Fruit fly (Drosophila melanogaster) whole organism, embryonic: ENCODE measurements around the gene CG10550.

ENCODE experiments used
- Bteb2 ChIP-seq: fragments of 200-800 bp; sonication (Bioruptor generic); optimal IDR thresholded peaks from 2 replicates; lab custom pipeline; 2016; ENCODE audit warnings: missing biosample characterization, missing genetic modification characterization
- CG1024 ChIP-seq: fragments of 200-800 bp; sonication (Bioruptor generic); IDR thresholded peaks from 2 replicates; pipeline ENCODE4 v1.3.6; 2022; ENCODE audit warnings: missing biosample characterization, missing genetic modification characterization
- CG10959 ChIP-seq: fragments of 200-800 bp; sonication (Bioruptor generic); IDR thresholded peaks from 2 replicates; pipeline ENCODE4 v1.3.6; 2022; ENCODE audit warnings: missing biosample characterization, missing genetic modification characterization
- CG12942 ChIP-seq: fragments of 200-800 bp; sonication (Bioruptor generic); optimal IDR thresholded peaks from 3 replicates; lab custom pipeline; 2016; ENCODE audit warnings: missing biosample characterization, missing genetic modification characterization
- CG13287 ChIP-seq: fragments of 200-800 bp; sonication (Bioruptor generic); IDR thresholded peaks from 2 replicates; pipeline ENCODE4 v1.3.6; 2022; ENCODE audit warnings: missing biosample characterization, missing genetic modification characterization; ENCODE audit not compliant: partially characterized antibody
- CG14014 ChIP-seq: fragments of 200-800 bp; sonication (Bioruptor generic); IDR thresholded peaks from 2 replicates; pipeline ENCODE4 v1.3.6; 2022; ENCODE audit warnings: missing biosample characterization, missing genetic modification characterization
- CG1529 ChIP-seq: fragments of 200-800 bp; sonication (Bioruptor generic); optimal IDR thresholded peaks from 3 replicates; lab custom pipeline; 2018; ENCODE audit warnings: missing biosample characterization, missing genetic modification characterization
- CG15601 ChIP-seq: fragments of 200-800 bp; sonication (Bioruptor generic); optimal IDR thresholded peaks from 3 replicates; lab custom pipeline; 2019; ENCODE audit warnings: missing biosample characterization, mild to moderate bottlenecking, missing genetic modification characterization, moderate library complexity
- CG1647 ChIP-seq: fragments of 200-800 bp; sonication (Bioruptor generic); optimal IDR thresholded peaks from 3 replicates; lab custom pipeline; 2016; ENCODE audit warnings: missing biosample characterization, missing genetic modification characterization
- CG16815 ChIP-seq: fragments of 200-800 bp; sonication (Bioruptor generic); optimal IDR thresholded peaks from 3 replicates; lab custom pipeline; 2017; ENCODE audit warnings: missing biosample characterization, mild to moderate bottlenecking, missing genetic modification characterization
- CG17361 ChIP-seq: fragments of 200-800 bp; sonication (Bioruptor generic); IDR thresholded peaks from 3 replicates; pipeline ENCODE4 v1.3.6; 2022; ENCODE audit warnings: missing biosample characterization, missing genetic modification characterization
- CG17385 ChIP-seq: fragments of 200-800 bp; sonication (Bioruptor generic); optimal IDR thresholded peaks from 3 replicates; lab custom pipeline; 2018; ENCODE audit warnings: missing biosample characterization, mild to moderate bottlenecking, missing genetic modification characterization
- CG17612 ChIP-seq: fragments of 200-800 bp; sonication (Bioruptor generic); IDR thresholded peaks from 2 replicates; pipeline ENCODE4 v1.3.6; 2022; ENCODE audit warnings: missing biosample characterization, missing genetic modification characterization
- CG18011 ChIP-seq: fragments of 200-800 bp; sonication (Bioruptor generic); optimal IDR thresholded peaks from 2 replicates; lab custom pipeline; 2017; ENCODE audit warnings: missing biosample characterization, missing genetic modification characterization, mild to moderate bottlenecking, moderate library complexity, missing genotype
- CG1832 ChIP-seq: fragments of 200-800 bp; sonication (Bioruptor generic); optimal IDR thresholded peaks from 2 replicates; lab custom pipeline; 2017; ENCODE audit warnings: missing biosample characterization, mild to moderate bottlenecking, missing genetic modification characterization, inconsistent platforms
- CG18619 ChIP-seq: fragments of 200-800 bp; sonication (Bioruptor generic); optimal IDR thresholded peaks from 3 replicates; lab custom pipeline; 2017; ENCODE audit warnings: missing biosample characterization, mild to moderate bottlenecking, missing genetic modification characterization
- CG2875 ChIP-seq: fragments of 200-800 bp; sonication (Bioruptor generic); optimal IDR thresholded peaks from 2 replicates; lab custom pipeline; 2017; ENCODE audit warnings: missing biosample characterization, mild to moderate bottlenecking, missing genetic modification characterization, missing genetic modification reagents
- CG30431 ChIP-seq: fragments of 200-800 bp; sonication (Bioruptor generic); optimal IDR thresholded peaks from 2 replicates; lab custom pipeline; 2017; ENCODE audit warnings: missing biosample characterization, missing genetic modification characterization
- CG32767 ChIP-seq: fragments of 200-800 bp; sonication (Bioruptor generic); IDR thresholded peaks from 2 replicates; pipeline ENCODE4 v1.3.6; 2022; ENCODE audit warnings: missing biosample characterization, missing genetic modification characterization
- CG6272 ChIP-seq: fragments of 200-800 bp; sonication (Bioruptor generic); IDR thresholded peaks from 2 replicates; pipeline ENCODE4 v1.3.6; 2022; ENCODE audit warnings: missing biosample characterization, missing genetic modification characterization
- CG6654 ChIP-seq: fragments of 200-800 bp; sonication (Bioruptor generic); optimal IDR thresholded peaks from 2 replicates; lab custom pipeline; 2017; ENCODE audit warnings: missing biosample characterization, mild to moderate bottlenecking, missing genetic modification characterization
- CG8089 ChIP-seq: fragments of 200-800 bp; sonication (Bioruptor generic); optimal IDR thresholded peaks from 3 replicates; lab custom pipeline; 2016; ENCODE audit warnings: missing biosample characterization, missing genetic modification characterization
- CG8944 ChIP-seq: fragments of 200-800 bp; sonication (Bioruptor generic); optimal IDR thresholded peaks from 3 replicates; lab custom pipeline; 2016; ENCODE audit warnings: missing biosample characterization, missing genetic modification characterization
- CG9727 ChIP-seq: fragments of 200-800 bp; sonication (Bioruptor generic); optimal IDR thresholded peaks from 3 replicates; lab custom pipeline; 2017; ENCODE audit warnings: missing biosample characterization, mild to moderate bottlenecking, missing genetic modification characterization
- Camta ChIP-seq: fragments of 200-800 bp; sonication (Bioruptor generic); optimal IDR thresholded peaks from 2 replicates; lab custom pipeline; 2016; ENCODE audit warnings: missing biosample characterization, missing genetic modification characterization
- D ChIP-seq, 2 experiments: fragments of 200-800 bp in 1 of 2; fragments of >200 bp in 1 of 2; sonication (Bioruptor generic) in 1 of 2; optimal IDR thresholded peaks; 2 replicates in 1 of 2; 3 replicates in 1 of 2; lab custom pipeline; 2017; ENCODE audit warnings: mild to moderate bottlenecking in 1 of 2, missing biosample characterization in 1 of 2, missing genetic modification characterization in 1 of 2, missing genetic modification reagents in 1 of 2
- D19B ChIP-seq: fragments of 200-800 bp; sonication (Bioruptor generic); optimal IDR thresholded peaks from 2 replicates; lab custom pipeline; 2017; ENCODE audit warnings: missing biosample characterization, mild to moderate bottlenecking, missing genetic modification characterization
- Deaf1 ChIP-seq: fragments of 200-800 bp; optimal IDR thresholded peaks from 3 replicates; lab custom pipeline; 2019; ENCODE audit warnings: missing biosample characterization, mild to moderate bottlenecking, missing genetic modification characterization, moderate library complexity
- Gug ChIP-seq: fragments of 200-800 bp; sonication (Bioruptor generic); IDR thresholded peaks from 4 replicates; pipeline ENCODE4 v1.3.6; 2022; ENCODE audit warnings: missing biosample characterization, missing genetic modification characterization
- H15 ChIP-seq: fragments of 200-800 bp; sonication (Bioruptor generic); IDR thresholded peaks from 3 replicates; pipeline ENCODE4 v1.3.6; 2022; ENCODE audit warnings: missing biosample characterization, missing genetic modification characterization
- H2.0 ChIP-seq: fragments of 200-800 bp; sonication (Bioruptor generic); IDR thresholded peaks from 2 replicates; pipeline ENCODE4 v1.3.6; 2022; ENCODE audit warnings: missing biosample characterization, missing genetic modification characterization
- Hand ChIP-seq: fragments of 200-800 bp; sonication (Bioruptor generic); optimal IDR thresholded peaks from 2 replicates; lab custom pipeline; 2017; ENCODE audit warnings: mild to moderate bottlenecking, missing biosample characterization, missing genetic modification reagents, missing genetic modification characterization
- Hr3 ChIP-seq: fragments of 200-800 bp; sonication (Bioruptor generic); optimal IDR thresholded peaks from 3 replicates; lab custom pipeline; 2016; ENCODE audit warnings: missing biosample characterization, missing genetic modification characterization
- Kr ChIP-seq: fragments of 200-800 bp; sonication (Bioruptor generic); optimal IDR thresholded peaks from 2 replicates; lab custom pipeline; 2017; ENCODE audit warnings: missing biosample characterization, mild to moderate bottlenecking, missing genetic modification characterization
- NC2α ChIP-seq: fragments of 200-800 bp; sonication (Bioruptor generic); optimal IDR thresholded peaks from 2 replicates; lab custom pipeline; 2016; ENCODE audit warnings: missing biosample characterization, missing genetic modification characterization
- Pdp1 ChIP-seq, 2 experiments: fragments of 200-800 bp; sonication (Bioruptor generic); optimal IDR thresholded peaks; 3 replicates each; lab custom pipeline; 2016; ENCODE audit warnings: missing biosample characterization in 2 of 2, missing genetic modification characterization in 2 of 2, mild to moderate bottlenecking in 1 of 2, moderate library complexity in 1 of 2
- Sin3A ChIP-seq: fragments of >200 bp; optimal IDR thresholded peaks from 2 replicates; lab custom pipeline; 2018
- Sox102F ChIP-seq: fragments of 200-800 bp; sonication (Bioruptor generic); optimal IDR thresholded peaks from 2 replicates; lab custom pipeline; 2018; ENCODE audit warnings: missing biosample characterization, mild to moderate bottlenecking, missing genetic modification characterization, moderate library complexity
- Taf1 ChIP-seq: fragments of 200-800 bp; sonication (Bioruptor generic); IDR thresholded peaks from 2 replicates; pipeline ENCODE4 v1.3.6; 2022; ENCODE audit warnings: missing biosample characterization, missing genetic modification characterization
- ato ChIP-seq: fragments of 200-800 bp; sonication (Bioruptor generic); IDR thresholded peaks from 2 replicates; pipeline ENCODE4 v1.3.6; 2022; ENCODE audit warnings: missing biosample characterization, missing genetic modification characterization; ENCODE audit not compliant: partially characterized antibody
- az2 ChIP-seq: fragments of 200-800 bp; sonication (Bioruptor generic); optimal IDR thresholded peaks from 3 replicates; lab custom pipeline; 2016; ENCODE audit warnings: missing biosample characterization, missing genetic modification characterization
- chinmo ChIP-seq: fragments of 200-800 bp; sonication (Bioruptor generic); IDR thresholded peaks from 4 replicates; pipeline ENCODE4 v1.3.6; 2022; ENCODE audit warnings: missing biosample characterization, missing genetic modification characterization; ENCODE audit not compliant: partially characterized antibody
- chn ChIP-seq: fragments of 200-800 bp; sonication (Bioruptor generic); optimal IDR thresholded peaks from 2 replicates; lab custom pipeline; 2016; ENCODE audit warnings: missing biosample characterization, missing genetic modification characterization
- grn ChIP-seq: fragments of 200-800 bp; sonication (Bioruptor generic); optimal IDR thresholded peaks from 3 replicates; lab custom pipeline; 2017; ENCODE audit warnings: missing biosample characterization, missing genetic modification characterization
- jigr1 ChIP-seq: fragments of 200-800 bp; sonication (Bioruptor generic); IDR thresholded peaks from 3 replicates; pipeline ENCODE4 v1.3.6; 2022; ENCODE audit warnings: missing biosample characterization, missing genetic modification characterization
- org-1 ChIP-seq: fragments of 200-800 bp; sonication (Bioruptor generic); optimal IDR thresholded peaks from 2 replicates; lab custom pipeline; 2017; ENCODE audit warnings: missing biosample characterization, missing genetic modification characterization
- ro ChIP-seq: fragments of 200-800 bp; sonication (Bioruptor generic); IDR thresholded peaks from 2 replicates; pipeline ENCODE4 v1.3.6; 2022; ENCODE audit warnings: missing biosample characterization, missing genetic modification characterization
- run ChIP-seq: fragments of 200-800 bp; sonication (Bioruptor generic); optimal IDR thresholded peaks from 3 replicates; lab custom pipeline; 2018; ENCODE audit warnings: missing biosample characterization, mild to moderate bottlenecking, missing genetic modification characterization
- shn ChIP-seq: fragments of 200-800 bp; sonication (Bioruptor generic); optimal IDR thresholded peaks from 3 replicates; lab custom pipeline; 2016; ENCODE audit warnings: missing biosample characterization, missing genetic modification characterization
- stwl ChIP-seq: fragments of 200-800 bp; sonication (Bioruptor generic); optimal IDR thresholded peaks from 3 replicates; lab custom pipeline; 2018; ENCODE audit warnings: missing biosample characterization, mild to moderate bottlenecking, missing genetic modification characterization, moderate library complexity
- zf30C ChIP-seq: fragments of 200-800 bp; sonication (Bioruptor generic); optimal IDR thresholded peaks from 3 replicates; lab custom pipeline; 2018; ENCODE audit warnings: missing biosample characterization, mild to moderate bottlenecking, missing genetic modification characterization

The CG10550 gene

DNA sequence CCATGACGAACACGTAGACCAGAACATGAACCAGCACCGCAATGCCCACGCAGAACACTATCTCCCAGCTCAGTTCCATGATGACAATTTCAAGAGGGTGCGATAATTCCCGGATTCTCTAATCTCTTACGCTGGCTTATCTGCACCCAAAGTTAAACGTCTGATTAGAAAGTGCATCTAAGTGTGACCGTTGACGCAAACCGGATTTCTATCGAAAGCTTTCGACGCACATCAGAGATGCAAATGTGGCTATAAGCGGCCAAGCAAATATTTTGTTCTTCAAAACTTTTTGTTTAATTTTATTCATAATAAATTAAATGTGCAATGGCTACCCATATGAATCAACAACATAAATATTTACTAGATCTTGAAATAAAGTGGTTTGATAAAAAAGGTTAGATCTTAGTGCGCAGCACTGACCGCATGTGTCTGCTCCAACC is 45.8 kb downstream of the CG10550 start, which contains the start of the genes Kdsr and CG11858 (continued):
- TF ChIP-seq CG1529 (GFP tag; lab: Kevin White, UChicago) (no peak), CG17361 (GFP tag; lab: Robert Waterston, UW) (no peak; the same call in 2 of the 3 replicates), Gug (GFP tag; lab: Robert Waterston, UW) (no peak), CG1024 (GFP tag; lab: Robert Waterston, UW) (no peak), org-1 (GFP tag; lab: Kevin White, UChicago) (no peak), CG32767 (peak; percentile 23; the same call in 1 of the 2 replicates), CG8944 (GFP tag; lab: Kevin White, UChicago) (peak; percentile 28), CG1647 (GFP tag; lab: Kevin White, UChicago) (peak; percentile 19), CG15601 (peak; percentile 56), ro (GFP tag; lab: Robert Waterston, UW) (no peak), grn (GFP tag; lab: Kevin White, UChicago) (peak; percentile 73), NC2α (GFP tag; lab: Kevin White, UChicago) (no peak), D (optimal IDR thresholded peaks at IDR 0.05; lab: Kevin White, UChicago) (no peak), D (GFP tag; optimal IDR thresholded peaks at IDR 0.05; lab: Kevin White, UChicago) (no peak), chn (peak; percentile 65), run (tag; lab: Kevin White, UChicago) (peak; percentile 2), CG10959 (GFP tag; lab: Robert Waterston, UW) (0 out of 2 replicates have a peak, but pooled peaks have one; percentile 34), Pdp1 (GFP tag; optimal IDR thresholded peaks at IDR 0.05; lab: Kevin White, UChicago) (peak; percentile 63 to 70), CG17385 (GFP tag; lab: Kevin White, UChicago) (peak; percentile 29), CG1832 (no peak), zf30C (GFP tag; lab: Kevin White, UChicago) (no peak), Bteb2 (peak; percentile 68), Kr (no peak), az2 (peak; percentile 52), Deaf1 (no peak), CG14014 (peak; percentile 77), CG13287 (peak; percentile 64; the same call in 1 of the 2 replicates), H15 (GFP tag; lab: Robert Waterston, UW) (peak; percentile 74), D19B (GFP tag; lab: Kevin White, UChicago) (no peak), CG2875 (GFP tag; lab: Kevin White, UChicago) (no peak), Sox102F (GFP tag; lab: Kevin White, UChicago) (peak; percentile 72), Taf1 (GFP tag; lab: Robert Waterston, UW) (peak; percentile 52), CG30431 (GFP tag; lab: Kevin White, UChicago) (no peak), CG8089 (GFP tag; lab: Kevin White, UChicago) (no peak), Hand (GFP tag; lab: Kevin White, UChicago) (no peak), CG6654 (GFP tag; lab: Kevin White, UChicago) (no peak), CG18011 (GFP tag; lab: Kevin White, UChicago) (peak; percentile 37), shn (GFP tag; lab: Kevin White, UChicago) (peak; percentile 59), Hr3 (peak; percentile 63), H2.0 (GFP tag; lab: Robert Waterston, UW) (peak; percentile 60; the same call in 1 of the 2 replicates), jigr1 (no peak), CG6272 (GFP tag; lab: Robert Waterston, UW) (peak; percentile 32; the same call in 1 of the 2 replicates), CG17612 (GFP tag; lab: Robert Waterston, UW) (no peak), CG9727 (peak; percentile 53), CG18619 (peak; percentile 25), Camta (GFP tag; lab: Kevin White, UChicago) (peak; percentile 16), CG12942 (GFP tag; lab: Kevin White, UChicago) (peak; percentile 49), Sin3A (lab: Kevin White, UChicago) (peak; percentile 59), ato (GFP tag; lab: Robert Waterston, UW) (no peak), stwl (tag; lab: Kevin White, UChicago) (peak; percentile 9), CG16815 (peak; percentile 13), chinmo (GFP tag; lab: Robert Waterston, UW) (peak; percentile 95)
